Worm (Caenorhabditis elegans) whole organism, mixed stage, embryonic: Measurements from ENCODE around the gene Y38E10A.2.
A peak's percentile ranks its signal among the peaks of the same experiment; 100 is the strongest.

Experiments used
- M03D4.4 ChIP-seq: sonication (generic microtip); optimal IDR thresholded peaks from 2 replicates; lab custom pipeline; 2017; ENCODE audit warnings: mild to moderate bottlenecking, missing genetic modification characterization, missing compliant biosample characterization
- blmp-1 ChIP-seq: fragments of 150-350 bp; optimal IDR thresholded peaks from 2 replicates; lab custom pipeline; 2014; ENCODE audit warnings: missing biosample characterization, missing genetic modification characterization
- ceh-39 ChIP-seq: fragments of 150-350 bp; optimal IDR thresholded peaks from 2 replicates; lab custom pipeline; 2014; ENCODE audit warnings: missing biosample characterization, missing genetic modification characterization
- ceh-83 ChIP-seq: fragments of 200-800 bp; sonication (Bioruptor generic); optimal IDR thresholded peaks from 2 replicates; lab custom pipeline; 2018; ENCODE audit warnings: mild to moderate bottlenecking, missing genetic modification characterization, missing compliant biosample characterization
- ces-1 ChIP-seq: fragments of 150-350 bp; optimal IDR thresholded peaks from 2 replicates; lab custom pipeline; 2014; ENCODE audit warnings: missing biosample characterization, missing genetic modification reagents, missing genetic modification characterization
- cnd-1 ChIP-seq: fragments of 200-800 bp; sonication (Bioruptor generic); optimal IDR thresholded peaks from 2 replicates; lab custom pipeline; 2018; ENCODE audit warnings: mild to moderate bottlenecking, missing genetic modification characterization, missing compliant biosample characterization
- drap-1 ChIP-seq: fragments of 200-800 bp; sonication (Bioruptor generic); optimal IDR thresholded peaks from 3 replicates; lab custom pipeline; 2018; ENCODE audit warnings: mild to moderate bottlenecking, missing genetic modification characterization, missing compliant biosample characterization
- elt-3 ChIP-seq: fragments of 150-350 bp; optimal IDR thresholded peaks from 2 replicates; lab custom pipeline; 2014; ENCODE audit warnings: missing biosample characterization, missing genetic modification characterization
- flh-1 ChIP-seq: fragments of 200-800 bp; sonication (Bioruptor generic); optimal IDR thresholded peaks from 2 replicates; lab custom pipeline; 2018; ENCODE audit warnings: mild to moderate bottlenecking, missing genetic modification characterization, moderate library complexity, missing compliant biosample characterization
- ham-2 ChIP-seq: fragments of 200-800 bp; sonication (Bioruptor generic); optimal IDR thresholded peaks from 2 replicates; lab custom pipeline; 2018; ENCODE audit warnings: mild to moderate bottlenecking, missing genetic modification characterization, missing compliant biosample characterization
- lin-13 ChIP-seq: fragments of 150-350 bp; optimal IDR thresholded peaks from 2 replicates; lab custom pipeline; 2014; ENCODE audit warnings: missing biosample characterization, missing genetic modification characterization
- lin-32 ChIP-seq: fragments of 200-800 bp; sonication (Bioruptor generic); optimal IDR thresholded peaks from 2 replicates; lab custom pipeline; 2018; ENCODE audit warnings: mild to moderate bottlenecking, missing genetic modification characterization, missing compliant biosample characterization
- lsy-2 ChIP-seq: fragments of 150-350 bp; optimal IDR thresholded peaks from 2 replicates; lab custom pipeline; 2014; ENCODE audit warnings: missing biosample characterization, missing genetic modification characterization
- mab-5 ChIP-seq: fragments of 150-350 bp; optimal IDR thresholded peaks from 2 replicates; lab custom pipeline; 2014; ENCODE audit warnings: missing biosample characterization, missing genetic modification characterization
- mep-1 ChIP-seq: fragments of 150-350 bp; optimal IDR thresholded peaks from 2 replicates; lab custom pipeline; 2017; ENCODE audit warnings: missing biosample characterization, missing genetic modification reagents, missing genetic modification characterization, inconsistent platforms
- mls-2 ChIP-seq: sonication (generic microtip); optimal IDR thresholded peaks from 2 replicates; lab custom pipeline; 2016; ENCODE audit warnings: mild to moderate bottlenecking, missing genetic modification characterization, moderate library complexity, missing compliant biosample characterization
- nhr-12 ChIP-seq: fragments of 150-350 bp; optimal IDR thresholded peaks from 2 replicates; lab custom pipeline; 2014; ENCODE audit warnings: missing biosample characterization, missing genetic modification characterization
- nhr-2 ChIP-seq: fragments of 150-350 bp; optimal IDR thresholded peaks from 2 replicates; lab custom pipeline; 2014; ENCODE audit warnings: missing biosample characterization, missing genetic modification characterization
- nhr-237 ChIP-seq: fragments of 150-350 bp; optimal IDR thresholded peaks from 2 replicates; lab custom pipeline; 2014; ENCODE audit warnings: missing biosample characterization, missing genetic modification characterization
- nhr-76 ChIP-seq: sonication (generic microtip); optimal IDR thresholded peaks from 2 replicates; lab custom pipeline; 2017; ENCODE audit warnings: missing biosample characterization, missing genetic modification characterization
- sem-2 ChIP-seq: fragments of 200-800 bp; sonication (Bioruptor generic); optimal IDR thresholded peaks from 2 replicates; lab custom pipeline; 2018; ENCODE audit warnings: mild to moderate bottlenecking, missing genetic modification characterization, missing compliant biosample characterization
- snpc-4 ChIP-seq: fragments of 150-350 bp; optimal IDR thresholded peaks from 2 replicates; lab custom pipeline; 2014; ENCODE audit warnings: missing biosample characterization, missing genetic modification characterization
- tbx-8 ChIP-seq: fragments of 200-800 bp; sonication (Bioruptor generic); optimal IDR thresholded peaks from 2 replicates; lab custom pipeline; 2018; ENCODE audit warnings: mild to moderate bottlenecking, missing genetic modification characterization, moderate library complexity, missing compliant biosample characterization
- unc-120 ChIP-seq: sonication (generic microtip); optimal IDR thresholded peaks from 2 replicates; lab custom pipeline; 2017; ENCODE audit warnings: missing genetic modification characterization, missing compliant biosample characterization; ENCODE audit not compliant: poor library complexity, severe bottlenecking
- unc-62 ChIP-seq: fragments of 150-350 bp; optimal IDR thresholded peaks from 2 replicates; lab custom pipeline; 2014; ENCODE audit warnings: missing biosample characterization, missing genetic modification reagents, missing genetic modification characterization
- zip-8 ChIP-seq: fragments of 150-350 bp; optimal IDR thresholded peaks from 2 replicates; lab custom pipeline; 2014; ENCODE audit warnings: missing biosample characterization, missing genetic modification characterization

The Y38E10A.2 gene

ce11 chrII:12606900-12607299 lies 33.5 kb upstream of the Y38E10A.2 start, which contains the start of gene Y38E10A.8:
TSS of gene Y38E10A.8 (plus strand) at chrII:12607200.
- no peak for TF ChIP-seq lin-32
- no peak for TF ChIP-seq mab-5 (tag; lab: Kevin White, UChicago)
- no peak for TF ChIP-seq lin-13
- TF ChIP-seq elt-3 (tag; lab: Kevin White, UChicago): no peak
- TF ChIP-seq snpc-4 (tag; lab: Kevin White, UChicago): no peak
- no peak for TF ChIP-seq zip-8
- no peak for TF ChIP-seq unc-62 (GFP tag; lab: Kevin White, UChicago)
- no peak for TF ChIP-seq cnd-1 (tag; lab: Kevin White, UChicago)
- TF ChIP-seq tbx-8 (GFP tag; lab: Kevin White, UChicago): no peak
- no peak for TF ChIP-seq ces-1 (GFP tag; lab: Kevin White, UChicago)
- no peak for TF ChIP-seq nhr-76 (tag; lab: Kevin White, UChicago)
- no peak for TF ChIP-seq ceh-83 (GFP tag; lab: Kevin White, UChicago)

DNA sequence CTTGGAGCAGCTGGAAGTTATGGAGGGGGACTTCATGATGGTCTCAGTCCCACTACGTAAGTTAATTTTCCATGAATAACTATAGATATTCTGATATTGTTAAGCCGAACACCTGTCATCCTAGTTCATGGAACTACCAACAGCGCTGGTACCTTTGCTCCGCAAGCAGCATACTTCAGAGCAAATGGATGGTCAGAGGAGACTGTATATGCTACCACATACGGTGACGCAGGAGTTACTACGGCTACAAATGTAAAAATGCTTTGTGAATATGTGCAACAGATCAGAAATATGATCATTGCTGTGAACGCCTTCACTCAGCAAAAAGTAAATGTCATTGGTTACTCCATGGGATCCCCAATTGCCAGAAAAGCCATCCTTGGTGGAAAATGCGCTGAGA lies 32.7 kb upstream of the Y38E10A.2 start:
- TF ChIP-seq unc-62 (GFP tag; lab: Kevin White, UChicago) (no peak), lin-13 (no peak), drap-1 (GFP tag; lab: Kevin White, UChicago) (no peak), ham-2 (GFP tag; lab: Kevin White, UChicago) (no peak), nhr-237 (tag; lab: Kevin White, UChicago) (no peak), ceh-39 (tag; lab: Kevin White, UChicago) (no peak), blmp-1 (tag; lab: Kevin White, UChicago) (no peak), snpc-4 (tag; lab: Kevin White, UChicago) (no peak), mep-1 (tag; lab: Kevin White, UChicago) (no peak), ces-1 (GFP tag; lab: Kevin White, UChicago) (no peak), lsy-2 (tag; lab: Kevin White, UChicago) (no peak), flh-1 (GFP tag; lab: Kevin White, UChicago) (no peak), mab-5 (tag; lab: Kevin White, UChicago) (no peak), cnd-1 (tag; lab: Kevin White, UChicago) (no peak)

DNA sequence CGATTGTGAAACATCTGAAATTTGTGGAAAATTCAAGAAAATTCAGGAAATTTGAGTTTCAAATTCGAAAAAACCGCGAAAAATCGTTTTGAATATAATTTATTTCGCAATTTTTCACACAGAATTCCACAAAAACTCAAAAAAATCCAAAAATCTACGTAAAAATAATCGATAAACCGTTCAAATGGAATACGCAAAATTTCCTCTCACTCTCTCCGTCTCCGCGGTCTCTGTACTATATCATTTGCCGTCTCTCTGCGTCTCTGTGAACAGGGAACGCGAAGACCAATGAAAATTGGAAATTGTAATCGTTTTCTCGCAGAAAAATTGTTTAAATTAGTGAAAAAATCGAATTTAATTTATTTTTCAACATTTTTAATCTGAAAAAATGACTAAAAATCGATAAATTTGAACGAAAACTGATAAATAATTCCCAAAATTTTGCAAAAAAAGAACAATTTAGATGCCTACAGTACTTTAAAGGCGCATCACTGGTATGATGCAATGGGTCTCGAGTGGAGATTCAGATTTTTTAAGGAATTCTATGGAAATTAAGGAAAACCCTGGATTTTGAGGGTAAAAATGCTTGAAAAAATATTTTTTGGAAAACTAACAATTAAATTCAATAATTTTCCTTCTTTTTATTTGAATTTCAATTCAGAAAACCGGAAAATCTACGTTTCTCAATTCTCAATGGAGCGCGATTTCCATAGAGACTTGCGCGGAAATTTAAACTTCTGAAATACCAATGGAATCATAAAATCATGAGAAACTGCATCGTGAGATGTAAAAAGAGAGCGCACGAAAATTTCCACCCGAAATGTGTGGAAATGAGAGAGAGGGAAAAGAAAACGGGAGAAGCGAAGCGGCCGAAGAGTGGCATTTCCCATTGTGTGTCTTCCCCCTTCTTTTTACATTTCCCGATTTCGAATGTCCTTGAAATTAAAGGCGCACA lies 30.5 kb upstream of the Y38E10A.2 start, which contains the start of the genes ceh-100 and lips-15:
ceh-100 (minus strand) TSS at position 14 of the 955 bp plus-strand sequence.
lips-15 (plus strand) TSS at position 720 of the 955 bp plus-strand sequence.
- peak; percentile 24 for TF ChIP-seq lsy-2 (tag; lab: Kevin White, UChicago)
- TF ChIP-seq mep-1 (tag; lab: Kevin White, UChicago): peak; percentile 61
- TF ChIP-seq unc-120: peak; percentile 5
- TF ChIP-seq ceh-39 (tag; lab: Kevin White, UChicago): peak; percentile 10
- no peak for TF ChIP-seq sem-2 (GFP tag; lab: Kevin White, UChicago)

DNA sequence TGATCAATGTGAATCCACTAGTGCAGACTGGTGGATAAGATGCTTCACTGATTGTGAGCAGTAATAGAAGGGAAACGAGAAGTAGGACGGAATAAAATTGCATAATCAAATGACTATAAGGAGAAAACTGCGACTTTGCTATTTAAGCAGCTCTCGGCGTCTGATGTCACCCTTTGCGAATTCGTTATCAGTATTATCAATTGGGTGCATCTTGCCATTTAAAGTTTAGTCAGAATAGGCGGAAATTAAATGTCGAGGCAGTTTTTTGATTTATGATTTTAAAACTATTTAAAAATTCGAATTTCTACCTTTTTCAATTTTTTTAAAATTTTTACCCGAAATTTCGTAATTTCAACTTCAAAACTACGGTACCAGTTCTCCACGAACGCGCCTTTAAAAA lies 7.5 kb upstream of the Y38E10A.2 start, which contains the start of gene clec-4:
clec-4 (minus strand) TSS at position 162 of the 400 bp plus-strand sequence.
- no peak for TF ChIP-seq tbx-8 (GFP tag; lab: Kevin White, UChicago)
- TF ChIP-seq mab-5 (tag; lab: Kevin White, UChicago): no peak
- no peak for TF ChIP-seq nhr-2
- no peak for TF ChIP-seq cnd-1 (tag; lab: Kevin White, UChicago)
- no peak for TF ChIP-seq nhr-12
- TF ChIP-seq sem-2 (GFP tag; lab: Kevin White, UChicago): no peak

DNA sequence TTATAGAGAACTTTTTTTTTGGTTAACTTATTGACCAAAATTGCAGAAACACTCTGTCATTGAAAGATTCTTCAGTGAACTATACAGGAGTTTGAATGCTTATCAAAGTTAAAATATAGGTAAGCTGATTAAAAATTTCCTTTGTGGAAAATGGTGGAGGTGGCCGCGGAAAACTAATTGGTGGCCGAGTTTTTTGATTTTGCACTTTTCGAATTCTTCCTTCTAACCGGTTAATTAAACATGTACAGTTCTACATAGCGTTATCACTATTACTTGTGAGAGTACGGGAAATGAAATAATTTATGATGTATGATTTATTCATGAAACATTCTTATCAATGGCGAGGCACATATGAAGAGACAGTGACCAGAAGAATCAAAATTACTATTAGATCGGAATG lies 4.3 kb upstream of the Y38E10A.2 start, which contains the start of gene clec-8:
clec-8 (minus strand) TSS at position 308 of the 400 bp plus-strand sequence.
- no peak for TF ChIP-seq ceh-39 (tag; lab: Kevin White, UChicago)

- no peak for TF ChIP-seq lsy-2 (tag; lab: Kevin White, UChicago)
- no peak for TF ChIP-seq unc-62 (GFP tag; lab: Kevin White, UChicago)
- TF ChIP-seq zip-8: no peak
- no peak for TF ChIP-seq flh-1 (GFP tag; lab: Kevin White, UChicago)
- no peak for TF ChIP-seq mls-2 (tag; lab: Kevin White, UChicago)
- TF ChIP-seq M03D4.4: no peak
Measured at ce11 chrII:12574668-12575067, 1.2 kb upstream of the Y38E10A.2 start, which contains the start of gene Y38E10A.3. TSS of gene Y38E10A.3 (minus strand) at chrII:12574768.
